Worm (Caenorhabditis elegans) whole organism, midembryonic: Measurements from ENCODE around the gene C14C6.6.

Experiments used
- T22C8.4 ChIP-seq: fragments of 200-800 bp; sonication (Bioruptor generic); IDR thresholded peaks from 2 replicates; pipeline ENCODE4 v1.3.6; 2022; ENCODE audit warnings: missing genetic modification characterization, missing compliant biosample characterization
- cog-1 ChIP-seq: sonication (generic microtip); optimal IDR thresholded peaks from 2 replicates; lab custom pipeline; 2016; ENCODE audit warnings: missing genetic modification characterization, missing compliant biosample characterization
- flt-1 ChIP-seq: fragments of 200-800 bp; sonication (Bioruptor generic); IDR thresholded peaks from 2 replicates; pipeline ENCODE4 v1.3.6; 2022; ENCODE audit warnings: missing genetic modification characterization, missing compliant biosample characterization
- klf-2 ChIP-seq: fragments of 200-800 bp; sonication (Bioruptor generic); conservative IDR thresholded peaks from 2 replicates; pipeline ENCODE4 v1.3.6; 2022; ENCODE audit warnings: missing genetic modification reagents, missing genetic modification characterization, missing compliant biosample characterization
- med-1 ChIP-seq: sonication (generic microtip); optimal IDR thresholded peaks from 2 replicates; lab custom pipeline; 2017; ENCODE audit warnings: missing genetic modification characterization, mild to moderate bottlenecking, missing compliant biosample characterization, antibody characterized with exemption, missing genetic modification reagents; ENCODE audit not compliant: insufficient read depth
- ref-1 ChIP-seq: fragments of 200-800 bp; sonication (Bioruptor generic); conservative IDR thresholded peaks from 2 replicates; pipeline ENCODE4 v1.3.6; 2022; ENCODE audit warnings: missing genetic modification reagents, missing genetic modification characterization, missing compliant biosample characterization
- tab-1 ChIP-seq: fragments of 200-800 bp; sonication (Bioruptor generic); IDR thresholded peaks from 2 replicates; pipeline ENCODE4 v1.3.6; 2022; ENCODE audit warnings: missing genetic modification characterization, missing compliant biosample characterization
- ztf-23 ChIP-seq: fragments of 200-800 bp; sonication (Bioruptor generic); IDR thresholded peaks from 2 replicates; pipeline ENCODE4 v1.3.6; 2022; ENCODE audit warnings: missing genetic modification reagents, missing genetic modification characterization, missing compliant biosample characterization
- ztf-29 ChIP-seq: fragments of 200-800 bp; sonication (Bioruptor generic); IDR thresholded peaks from 2 replicates; pipeline ENCODE4 v1.3.6; 2022; ENCODE audit warnings: missing genetic modification reagents, missing genetic modification characterization, missing compliant biosample characterization

The C14C6.6 gene

DNA sequence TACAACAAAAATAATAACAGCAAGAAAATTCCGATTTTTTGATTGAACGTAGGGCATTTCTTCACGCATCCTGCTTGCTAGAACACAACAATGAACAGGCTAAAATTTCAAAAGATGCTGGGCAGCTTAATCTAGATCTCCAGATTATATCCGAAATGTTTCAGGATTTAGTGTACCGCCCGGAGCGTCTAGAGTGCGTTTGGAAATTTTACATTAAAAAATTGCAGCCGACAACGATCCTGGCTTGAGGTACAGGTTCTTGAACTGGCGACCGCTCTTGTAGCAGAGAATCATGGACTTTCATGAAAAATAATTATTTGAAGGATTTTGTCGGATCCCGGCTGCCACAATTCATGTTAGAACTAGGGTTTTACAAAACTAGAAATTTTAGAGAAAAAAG lies at the start of gene C14C6.6:
Gene C14C6.6, minus strand, starts transcription at position 101 of the 400 bp plus-strand sequence.
- TF ChIP-seq cog-1 (no peak), T22C8.4 (GFP tag; lab: Robert Waterston, UW) (no peak), tab-1 (no peak), ztf-29 (GFP tag; lab: Robert Waterston, UW) (no peak), med-1 (no peak), ref-1 (no peak), flt-1 (GFP tag; lab: Robert Waterston, UW) (no peak), klf-2 (no peak), ztf-23 (GFP tag; lab: Robert Waterston, UW) (no peak)

DNA sequence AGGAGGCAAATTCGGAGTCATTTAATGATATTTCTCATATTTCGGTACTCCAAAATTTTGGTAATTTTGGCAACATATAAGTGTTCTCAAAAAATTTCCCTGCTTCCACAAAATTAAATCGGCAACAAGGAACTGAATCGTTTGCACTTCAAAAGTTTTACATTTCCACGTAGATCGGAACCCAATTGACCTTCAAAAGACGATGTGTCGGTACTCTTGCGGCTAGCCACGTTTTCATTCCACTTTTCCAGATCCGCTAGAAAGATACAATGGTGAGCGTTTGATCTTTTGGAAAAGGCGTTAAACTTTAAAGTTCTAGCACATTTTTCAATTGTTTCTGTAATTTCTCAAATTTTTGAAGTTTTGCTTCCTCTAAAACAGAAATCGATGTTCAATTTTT lies 49.0 kb upstream of the C14C6.6 start:
- TF ChIP-seq T22C8.4 (GFP tag; lab: Robert Waterston, UW): no peak
- no peak for TF ChIP-seq cog-1
- no peak for TF ChIP-seq ztf-29 (GFP tag; lab: Robert Waterston, UW)
- TF ChIP-seq ztf-23 (GFP tag; lab: Robert Waterston, UW): no peak
- TF ChIP-seq flt-1 (GFP tag; lab: Robert Waterston, UW): no peak

DNA sequence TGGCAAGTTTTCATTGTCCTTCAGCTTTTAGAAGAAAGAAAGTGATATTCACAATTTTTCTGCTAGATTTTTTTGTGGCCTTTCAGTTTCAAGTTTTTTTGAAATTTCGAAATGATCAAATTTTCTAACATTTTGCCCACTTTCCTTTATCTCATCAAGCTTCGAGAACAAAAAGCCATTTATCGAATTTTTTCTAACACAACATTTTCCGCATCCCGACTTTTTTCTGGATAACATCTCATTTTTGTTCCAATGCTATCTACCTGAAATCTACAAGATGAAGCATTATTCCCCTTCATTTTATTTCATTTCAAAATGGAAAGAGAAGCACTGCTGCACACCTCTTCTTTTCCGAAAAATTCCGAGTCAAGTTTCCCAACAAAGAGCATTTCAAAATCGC lies 45.1 kb upstream of the C14C6.6 start, which contains the start of gene ZK488.5:
Gene ZK488.5, plus strand, starts transcription at position 301 of the 400 bp plus-strand sequence.
- TF ChIP-seq flt-1 (GFP tag; lab: Robert Waterston, UW): no peak
- TF ChIP-seq ztf-29 (GFP tag; lab: Robert Waterston, UW): no peak
- TF ChIP-seq T22C8.4 (GFP tag; lab: Robert Waterston, UW): no peak
- TF ChIP-seq ztf-23 (GFP tag; lab: Robert Waterston, UW): no peak
- TF ChIP-seq klf-2: no peak
- no peak for TF ChIP-seq ref-1
- TF ChIP-seq tab-1: no peak
- TF ChIP-seq med-1: no peak
- no peak for TF ChIP-seq cog-1

DNA sequence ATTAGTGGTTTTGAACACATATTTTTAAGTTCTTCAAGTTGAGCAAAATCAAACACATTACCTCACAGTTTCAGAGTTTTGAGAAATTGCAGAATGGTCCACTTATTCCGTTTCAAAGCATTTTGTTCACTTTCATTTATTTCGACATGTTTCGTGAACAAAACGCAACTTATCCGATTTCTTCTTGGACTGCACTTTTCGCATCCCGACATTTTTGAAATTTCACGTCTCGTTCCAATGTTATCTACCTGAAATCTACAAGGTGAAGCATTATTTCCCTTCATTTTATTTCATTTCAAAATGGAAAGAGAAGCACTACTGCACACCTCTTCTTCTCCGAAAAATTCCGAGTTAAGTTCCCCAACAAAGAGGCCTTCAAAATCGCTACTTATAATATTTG lies 42.3 kb upstream of the C14C6.6 start, which contains the start of gene ZK488.6:
Gene ZK488.6, plus strand, starts transcription at position 301 of the 400 bp plus-strand sequence.
- no peak for TF ChIP-seq ztf-29 (GFP tag; lab: Robert Waterston, UW)

DNA sequence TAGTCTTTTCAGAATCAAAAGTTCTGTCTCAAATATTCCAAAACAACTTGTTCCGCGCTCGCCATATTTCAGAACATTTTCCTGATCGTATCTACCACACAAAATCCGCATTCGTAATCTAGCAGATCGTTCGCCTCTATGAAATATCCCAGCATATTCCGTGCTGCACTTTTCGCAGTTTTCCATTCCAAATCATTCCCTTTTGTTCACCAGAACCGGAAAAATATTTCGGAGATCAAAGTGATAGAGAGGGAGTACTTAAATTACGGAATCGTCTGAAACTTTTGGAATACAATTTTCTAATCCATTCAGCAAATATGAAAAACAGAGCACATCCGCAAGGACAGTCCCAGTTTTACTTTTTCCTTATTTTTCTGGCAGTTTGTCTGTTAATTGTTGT lies 39.9 kb upstream of the C14C6.6 start, which contains the start of gene K06H6.1:
Gene K06H6.1, plus strand, starts transcription at position 301 of the 400 bp plus-strand sequence.
- no peak for TF ChIP-seq cog-1

DNA sequence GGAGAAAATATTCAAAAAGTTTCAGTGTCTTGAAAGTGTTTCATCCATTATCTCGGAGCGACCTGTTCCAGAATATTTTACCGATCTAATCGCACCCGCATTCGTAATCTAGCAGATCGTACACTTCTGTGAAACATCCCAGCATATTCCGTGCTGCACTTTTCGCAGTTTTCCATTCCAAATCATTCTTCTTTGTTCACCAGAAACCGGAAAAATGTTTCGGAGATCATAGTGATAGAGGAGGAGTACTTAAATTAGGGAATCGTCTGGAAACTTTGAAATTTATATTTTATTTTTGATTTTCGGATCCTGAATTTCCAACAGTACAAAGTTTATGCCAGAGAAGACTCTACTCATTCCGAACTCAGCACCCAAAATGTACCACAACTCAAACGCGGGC lies 37.6 kb upstream of the C14C6.6 start, which contains the start of gene K06H6.2:
Gene K06H6.2, plus strand, starts transcription at position 301 of the 400 bp plus-strand sequence.
- TF ChIP-seq klf-2: no peak
- TF ChIP-seq ref-1: no peak
- no peak for TF ChIP-seq T22C8.4 (GFP tag; lab: Robert Waterston, UW)
- no peak for TF ChIP-seq cog-1
- TF ChIP-seq flt-1 (GFP tag; lab: Robert Waterston, UW): no peak
- no peak for TF ChIP-seq tab-1
- TF ChIP-seq ztf-23 (GFP tag; lab: Robert Waterston, UW): no peak
- TF ChIP-seq med-1: no peak
- TF ChIP-seq ztf-29 (GFP tag; lab: Robert Waterston, UW): no peak

DNA sequence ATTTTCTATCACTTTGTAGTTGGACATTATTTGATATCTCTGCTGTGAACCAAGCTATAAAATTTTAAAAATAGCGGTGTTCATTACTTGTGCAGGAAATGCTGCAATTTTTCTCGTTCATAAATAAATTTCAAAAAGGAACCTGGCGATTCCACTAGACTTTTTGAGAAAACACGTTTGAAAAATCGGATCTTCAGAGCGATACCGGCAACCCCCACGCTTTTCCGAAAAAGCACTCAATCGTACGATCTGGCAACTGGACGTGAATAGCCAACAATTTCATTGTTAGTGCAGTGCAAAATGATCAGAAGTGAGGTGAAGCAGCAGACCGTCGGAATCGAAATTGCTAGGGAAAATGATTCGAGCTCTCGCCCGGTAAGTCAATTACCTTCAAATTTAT lies 33.7 kb upstream of the C14C6.6 start, which contains the start of gene nstp-7:
Gene nstp-7, plus strand, starts transcription at position 301 of the 400 bp plus-strand sequence.
- TF ChIP-seq T22C8.4 (GFP tag; lab: Robert Waterston, UW) (no peak), med-1 (no peak), tab-1 (no peak), ref-1 (no peak), flt-1 (GFP tag; lab: Robert Waterston, UW) (no peak), klf-2 (no peak), ztf-29 (GFP tag; lab: Robert Waterston, UW) (no peak), ztf-23 (GFP tag; lab: Robert Waterston, UW) (no peak), cog-1 (no peak)

DNA sequence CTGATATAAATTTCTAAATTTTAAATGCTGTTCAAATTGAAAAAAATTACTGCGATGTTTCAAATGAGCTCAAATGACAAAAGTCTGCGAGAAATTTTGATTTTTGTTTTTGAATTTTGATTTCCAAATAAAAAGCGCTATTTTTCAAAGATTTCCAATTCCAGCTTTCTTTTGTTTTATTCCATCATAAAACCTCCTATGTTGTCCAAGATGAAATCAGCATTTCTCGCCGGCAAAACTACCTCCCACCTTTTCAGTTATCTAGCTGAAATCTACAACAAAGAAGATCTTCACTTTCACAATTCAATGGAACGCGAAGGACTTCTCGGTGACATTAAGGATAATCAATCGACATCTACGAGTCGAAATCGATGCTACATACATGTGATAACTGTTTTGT lies 31.1 kb upstream of the C14C6.6 start, which contains the start of gene K06H6.4:
Gene K06H6.4, plus strand, starts transcription at position 301 of the 400 bp plus-strand sequence.
- no peak for TF ChIP-seq flt-1 (GFP tag; lab: Robert Waterston, UW)
- TF ChIP-seq klf-2: no peak
- no peak for TF ChIP-seq tab-1
- TF ChIP-seq T22C8.4 (GFP tag; lab: Robert Waterston, UW): no peak
- TF ChIP-seq ztf-29 (GFP tag; lab: Robert Waterston, UW): no peak
- no peak for TF ChIP-seq ztf-23 (GFP tag; lab: Robert Waterston, UW)
- no peak for TF ChIP-seq cog-1

DNA sequence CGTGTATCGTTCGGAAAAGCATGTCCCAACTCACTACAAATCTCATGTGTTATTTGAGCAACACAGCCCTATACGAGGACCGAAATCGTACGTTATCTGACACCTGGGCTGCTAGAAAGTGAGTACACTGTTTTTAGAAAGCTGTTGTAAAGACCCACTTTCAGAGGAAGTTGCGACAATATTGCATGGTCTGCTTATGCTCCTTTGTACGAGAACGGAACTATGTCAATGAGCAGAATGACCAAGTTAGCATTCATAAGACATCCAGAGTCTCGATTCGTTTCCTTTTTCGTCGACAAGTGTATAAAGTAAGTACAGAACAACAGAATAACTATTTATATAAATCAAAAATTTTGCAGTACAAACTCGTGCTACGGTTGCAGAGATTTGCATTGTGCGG lies 29.0 kb upstream of the C14C6.6 start:
- TF ChIP-seq ref-1 (no peak), ztf-23 (GFP tag; lab: Robert Waterston, UW) (no peak), med-1 (no peak), ztf-29 (GFP tag; lab: Robert Waterston, UW) (no peak), cog-1 (no peak), flt-1 (GFP tag; lab: Robert Waterston, UW) (no peak), tab-1 (no peak), klf-2 (no peak), T22C8.4 (GFP tag; lab: Robert Waterston, UW) (no peak)

DNA sequence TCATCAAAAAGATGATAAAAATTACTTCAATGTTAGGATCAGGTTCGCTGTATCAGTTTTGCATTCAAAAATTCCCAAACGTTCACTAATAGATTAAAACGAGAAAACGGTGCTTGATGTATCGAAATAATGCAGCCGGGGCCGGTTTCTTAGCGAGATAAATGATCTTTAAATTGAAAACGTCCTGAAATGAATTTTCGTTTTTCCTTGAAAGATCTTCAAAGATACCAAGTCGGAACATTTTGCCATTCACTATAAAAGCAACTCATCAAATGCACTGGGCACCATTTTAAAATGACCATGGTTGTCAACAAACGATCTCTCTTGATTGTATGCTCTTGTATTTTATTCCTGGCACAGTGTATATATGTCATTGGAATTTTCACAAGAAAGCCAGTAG lies 28.2 kb upstream of the C14C6.6 start, which contains the start of gene K06H6.5:
Gene K06H6.5, plus strand, starts transcription at position 301 of the 400 bp plus-strand sequence.
- TF ChIP-seq ztf-23 (GFP tag; lab: Robert Waterston, UW): no peak
- no peak for TF ChIP-seq ztf-29 (GFP tag; lab: Robert Waterston, UW)
- no peak for TF ChIP-seq cog-1

DNA sequence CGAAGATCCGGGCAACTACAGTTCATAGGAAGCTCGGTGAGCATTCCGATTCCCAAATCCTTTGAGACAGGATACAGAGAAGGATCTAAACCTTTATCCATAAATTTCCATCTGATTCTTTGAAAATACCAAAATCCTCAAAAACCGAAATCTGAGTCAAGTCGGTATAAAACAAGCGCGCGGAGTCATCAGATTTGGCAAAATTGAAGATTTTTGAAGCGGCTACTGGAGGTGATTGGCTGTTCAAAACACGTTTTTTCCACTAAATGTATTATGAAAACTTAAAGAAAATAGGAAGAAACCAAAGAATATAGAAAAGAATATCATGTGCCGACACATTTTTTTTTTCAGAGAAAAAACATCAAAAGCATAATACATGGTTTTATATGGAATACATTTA lies 26.8 kb upstream of the C14C6.6 start, which contains the start of gene C14C6.13:
Gene C14C6.13, minus strand, starts transcription at position 101 of the 400 bp plus-strand sequence.
- TF ChIP-seq ztf-29 (GFP tag; lab: Robert Waterston, UW) (no peak), ref-1 (no peak), tab-1 (no peak), cog-1 (no peak), ztf-23 (GFP tag; lab: Robert Waterston, UW) (no peak), med-1 (no peak), T22C8.4 (GFP tag; lab: Robert Waterston, UW) (no peak), flt-1 (GFP tag; lab: Robert Waterston, UW) (no peak), klf-2 (no peak)
